Fruit fly (Drosophila melanogaster) whole organism, pupa: ENCODE measurements around the gene CG7408.
"Not testable (repeated sequence)": the region's sequence is repeated elsewhere in the genome, so short reads cannot be mapped to it uniquely, and the experiment has no call there.

Experiments used
- CG10348 ChIP-seq: fragments of 200-800 bp; sonication (Bioruptor generic); IDR thresholded peaks from 2 replicates; pipeline ENCODE4 v1.3.6; 2022; ENCODE audit warnings: missing biosample characterization, missing genetic modification characterization
- CG12605 ChIP-seq: fragments of 200-800 bp; sonication (Bioruptor generic); IDR thresholded peaks from 2 replicates; pipeline ENCODE4 v1.3.6; 2022; ENCODE audit warnings: missing biosample characterization, missing genetic modification characterization
- CG13204 ChIP-seq: fragments of 200-800 bp; sonication (Bioruptor generic); optimal IDR thresholded peaks from 2 replicates; lab custom pipeline; 2018; ENCODE audit warnings: missing biosample characterization, mild to moderate bottlenecking, missing genetic modification characterization, moderate library complexity
- CG14655 ChIP-seq: fragments of 200-800 bp; sonication (Bioruptor generic); optimal IDR thresholded peaks from 3 replicates; lab custom pipeline; 2017; ENCODE audit warnings: mild to moderate bottlenecking, missing biosample characterization, missing genetic modification reagents, missing genetic modification characterization
- CG15710 ChIP-seq: fragments of 200-800 bp; sonication (Bioruptor generic); optimal IDR thresholded peaks from 2 replicates; lab custom pipeline; 2018; ENCODE audit warnings: missing biosample characterization, mild to moderate bottlenecking, missing genetic modification characterization, moderate library complexity
- CG17806 ChIP-seq: fragments of 200-800 bp; sonication (Bioruptor generic); optimal IDR thresholded peaks from 2 replicates; lab custom pipeline; 2018; ENCODE audit warnings: missing biosample characterization, mild to moderate bottlenecking, missing genetic modification characterization, moderate library complexity
- CG32121 ChIP-seq: fragments of 200-800 bp; sonication (Bioruptor generic); IDR thresholded peaks from 2 replicates; pipeline ENCODE4 v1.3.6; 2022; ENCODE audit warnings: missing biosample characterization, missing genetic modification characterization
- CG34367 ChIP-seq: fragments of 200-800 bp; sonication (Bioruptor generic); optimal IDR thresholded peaks from 2 replicates; lab custom pipeline; 2018; ENCODE audit warnings: missing biosample characterization, mild to moderate bottlenecking, missing genetic modification characterization
- CG4496 ChIP-seq: fragments of 200-800 bp; sonication (Bioruptor generic); IDR thresholded peaks from 3 replicates; pipeline ENCODE4 v1.3.6; 2022; ENCODE audit warnings: missing biosample characterization, missing genetic modification characterization
- CG8159 ChIP-seq: fragments of 200-800 bp; sonication (Bioruptor generic); optimal IDR thresholded peaks from 3 replicates; lab custom pipeline; 2018; ENCODE audit warnings: missing biosample characterization, mild to moderate bottlenecking, missing genetic modification characterization, moderate library complexity
- CG8301 ChIP-seq: fragments of 200-800 bp; sonication (Bioruptor generic); optimal IDR thresholded peaks from 2 replicates; lab custom pipeline; 2018; ENCODE audit warnings: missing biosample characterization, mild to moderate bottlenecking, missing genetic modification characterization
- CG9948 ChIP-seq: fragments of 200-800 bp; sonication (Bioruptor generic); optimal IDR thresholded peaks from 2 replicates; lab custom pipeline; 2018; ENCODE audit warnings: missing biosample characterization, mild to moderate bottlenecking, missing genetic modification characterization, moderate library complexity
- D1 ChIP-seq: fragments of 200-800 bp; sonication (Bioruptor generic); optimal IDR thresholded peaks from 2 replicates; lab custom pipeline; 2018; ENCODE audit warnings: missing biosample characterization, mild to moderate bottlenecking, missing genetic modification characterization, moderate library complexity
- EcR ChIP-seq: fragments of 200-800 bp; sonication (Bioruptor generic); optimal IDR thresholded peaks from 3 replicates; lab custom pipeline; 2019; ENCODE audit warnings: missing biosample characterization, missing genetic modification characterization, mild to moderate bottlenecking, moderate library complexity, missing genetic modification reagents
- Ets98B ChIP-seq: fragments of 200-800 bp; sonication (Bioruptor generic); IDR thresholded peaks from 2 replicates; pipeline ENCODE4 v1.3.6; 2022; ENCODE audit warnings: missing biosample characterization, missing genetic modification characterization
- Pif1A ChIP-seq: fragments of 200-800 bp; sonication (Bioruptor generic); optimal IDR thresholded peaks from 3 replicates; lab custom pipeline; 2016; ENCODE audit warnings: missing biosample characterization, missing genetic modification characterization
- Pif1B ChIP-seq: fragments of 200-800 bp; sonication (Bioruptor generic); optimal IDR thresholded peaks from 3 replicates; lab custom pipeline; 2016; ENCODE audit warnings: missing biosample characterization, missing genetic modification characterization
- Snoo ChIP-seq: fragments of 200-800 bp; sonication (Bioruptor generic); optimal IDR thresholded peaks from 3 replicates; lab custom pipeline; 2017; ENCODE audit warnings: missing biosample characterization, mild to moderate bottlenecking, missing genetic modification characterization, inconsistent platforms
- fd96Ca ChIP-seq: fragments of 200-800 bp; sonication (Bioruptor generic); IDR thresholded peaks from 3 replicates; pipeline ENCODE4 v1.3.6; 2022; ENCODE audit warnings: missing biosample characterization, missing genetic modification characterization
- gl ChIP-seq: fragments of 200-800 bp; sonication (Bioruptor generic); optimal IDR thresholded peaks from 2 replicates; lab custom pipeline; 2018; ENCODE audit warnings: missing biosample characterization, mild to moderate bottlenecking, missing genetic modification characterization
- rn ChIP-seq: fragments of 200-800 bp; sonication (Bioruptor generic); IDR thresholded peaks from 2 replicates; pipeline ENCODE4 v1.3.6; 2022; ENCODE audit warnings: missing biosample characterization, missing genetic modification characterization

Gene CG7408

dm6 chr3L:17846982-17847355 lies 31.9 kb upstream of the CG7408 start:
- TF ChIP-seq CG4496 (GFP tag; lab: Robert Waterston, UW) (0 out of 3 replicates have a peak, but pooled peaks have one; percentile 27), gl (tag; lab: Kevin White, UChicago) (no peak)

dm6 chr3L:17849517-17849916 lies 29.4 kb upstream of the CG7408 start, which contains the start of gene TrpRS-m:
TrpRS-m (plus strand) TSS chr3L:17849727.
- peak; percentile 53 for TF ChIP-seq D1 (tag; lab: Kevin White, UChicago)
- TF ChIP-seq Snoo: no peak
- no peak for TF ChIP-seq EcR (GFP tag; lab: Kevin White, UChicago)

- peak; percentile 81 for TF ChIP-seq fd96Ca
- TF ChIP-seq CG9948 (tag; lab: Kevin White, UChicago): peak; percentile 83
- TF ChIP-seq CG10348 (GFP tag; lab: Robert Waterston, UW): 0 out of 2 replicates have a peak, but pooled peaks have one; percentile 9
- TF ChIP-seq rn (GFP tag; lab: Robert Waterston, UW): no peak
- TF ChIP-seq CG17806 (tag; lab: Kevin White, UChicago): peak; percentile 46
- peak; percentile 85 for TF ChIP-seq CG8159 (tag; lab: Kevin White, UChicago)
- TF ChIP-seq Pif1B (GFP tag; lab: Kevin White, UChicago): peak; percentile 46
- TF ChIP-seq EcR (GFP tag; lab: Kevin White, UChicago): no peak
- peak; percentile 78 for TF ChIP-seq CG15710
- TF ChIP-seq CG14655 (GFP tag; lab: Kevin White, UChicago): peak; percentile 93
- peak; percentile 52; the same call in 1 of the 2 replicates for TF ChIP-seq CG12605 (GFP tag; lab: Robert Waterston, UW)
- peak; percentile 50; the same call in 1 of the 2 replicates for TF ChIP-seq CG32121 (GFP tag; lab: Robert Waterston, UW)
- TF ChIP-seq CG34367: peak; percentile 47
- TF ChIP-seq CG4496 (GFP tag; lab: Robert Waterston, UW): peak; percentile 71
- peak; percentile 41 for TF ChIP-seq Snoo
- TF ChIP-seq Ets98B: peak; percentile 85
- peak; percentile 40 for TF ChIP-seq D1 (tag; lab: Kevin White, UChicago)
- no peak for TF ChIP-seq Pif1A (GFP tag; lab: Kevin White, UChicago)
- TF ChIP-seq CG13204 (GFP tag; lab: Kevin White, UChicago): no peak
- TF ChIP-seq CG8301: peak; percentile 79
- no peak for TF ChIP-seq gl (tag; lab: Kevin White, UChicago)
These were observed 22.0 kb upstream of the CG7408 start, which contains the start of gene CG5535 for dm6 chr3L:17856655-17857479. CG5535 (minus strand) TSS chr3L:17856794.

- not testable (repeated sequence) for TF ChIP-seq rn (GFP tag; lab: Robert Waterston, UW); CG17806 (tag; lab: Kevin White, UChicago); CG14655 (GFP tag; lab: Kevin White, UChicago)
These were observed 20.7 kb upstream of the CG7408 start, which contains the start of gene CG34002 for dm6 chr3L:17858174-17858573. CG34002 (plus strand) TSS chr3L:17858474.

- TF ChIP-seq CG32121 (GFP tag; lab: Robert Waterston, UW) (no peak), CG15710 (no peak), CG12605 (GFP tag; lab: Robert Waterston, UW) (no peak), CG8159 (tag; lab: Kevin White, UChicago) (no peak), CG10348 (GFP tag; lab: Robert Waterston, UW) (no peak), Pif1A (GFP tag; lab: Kevin White, UChicago) (no peak), CG4496 (GFP tag; lab: Robert Waterston, UW) (no peak), Ets98B (no peak), CG17806 (tag; lab: Kevin White, UChicago) (no peak), CG8301 (no peak), D1 (tag; lab: Kevin White, UChicago) (no peak), Pif1B (GFP tag; lab: Kevin White, UChicago) (no peak), Snoo (no peak)
These were observed 5.4 kb downstream of the CG7408 start, which contains the start of gene CG5506 for dm6 chr3L:17884276-17884675. CG5506 (minus strand) TSS chr3L:17884376.

- no peak for TF ChIP-seq CG9948 (tag; lab: Kevin White, UChicago)
- no peak for TF ChIP-seq Ets98B
These were observed 7.6 kb downstream of the CG7408 start, which contains the start of gene CG16775 for dm6 chr3L:17886545-17886944. CG16775 (minus strand) TSS chr3L:17886645.

- no peak for TF ChIP-seq Pif1A (GFP tag; lab: Kevin White, UChicago)
- no peak for TF ChIP-seq CG14655 (GFP tag; lab: Kevin White, UChicago)
- no peak for TF ChIP-seq CG32121 (GFP tag; lab: Robert Waterston, UW)
- no peak for TF ChIP-seq CG34367
- no peak for TF ChIP-seq gl (tag; lab: Kevin White, UChicago)
- no peak for TF ChIP-seq Ets98B
- TF ChIP-seq CG10348 (GFP tag; lab: Robert Waterston, UW): no peak
- peak; percentile 62 for TF ChIP-seq EcR (GFP tag; lab: Kevin White, UChicago)
- peak; percentile 53; the same call in 1 of the 3 replicates for TF ChIP-seq CG4496 (GFP tag; lab: Robert Waterston, UW)
These were observed 8.5 kb downstream of the CG7408 start, which contains the start of gene CG7402 for dm6 chr3L:17887393-17887792. CG7402 (plus strand) TSS chr3L:17887705.
